Fruit fly (Drosophila melanogaster): ENCODE measurements around the gene msi.

The msi gene

DNA sequence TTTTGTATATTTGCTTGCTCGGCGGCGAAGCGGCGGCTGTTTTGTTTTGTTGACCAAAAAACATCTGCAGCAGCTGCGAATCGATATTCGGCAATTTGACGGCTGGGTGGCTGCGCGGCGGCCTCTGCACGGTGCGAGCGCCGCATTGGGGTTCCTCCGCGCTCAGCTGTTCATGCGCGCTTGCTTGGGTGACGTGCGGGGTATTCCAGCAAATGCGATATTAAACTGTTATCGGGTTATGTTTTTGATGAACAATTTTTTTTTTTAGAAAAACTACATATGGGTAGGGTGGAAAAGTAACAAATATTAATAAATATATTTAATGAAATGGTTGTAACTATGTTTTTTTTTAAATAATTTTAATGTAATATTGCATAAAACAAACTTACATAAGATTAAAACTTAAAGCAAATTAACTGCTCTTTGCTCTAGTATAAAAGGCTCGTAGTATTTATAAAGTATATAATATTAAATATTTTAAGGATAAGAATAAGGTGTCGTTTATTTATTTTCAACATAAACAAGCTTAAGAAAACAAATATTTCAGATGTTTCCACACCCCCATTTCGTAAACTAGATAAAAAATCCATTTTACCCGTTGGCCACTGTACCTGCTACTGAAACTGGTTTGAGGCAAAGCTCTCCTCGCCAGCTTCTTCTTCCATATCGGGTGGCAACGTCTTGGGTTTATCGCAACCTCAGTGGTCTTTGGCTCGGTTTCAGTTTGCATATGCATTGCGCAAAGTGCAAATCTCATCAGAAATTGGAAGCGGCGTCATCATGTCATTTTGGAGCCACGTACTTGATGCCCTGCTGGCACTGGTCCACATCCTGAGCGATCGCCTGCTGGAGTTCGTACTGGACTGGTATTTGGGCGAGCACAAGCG is 24.9 kb upstream of the msi start, which contains the start of the genes Gnpat and CG5112:
TSS of gene Gnpat (minus strand) at position 159 of the 887 bp plus-strand sequence.
TSS of gene CG5112 (plus strand) at position 683 of the 887 bp plus-strand sequence.
- TF ChIP-seq E2f2 (GFP tag; IDR thresholded peaks at IDR 0.05) (peak; percentile 44), CG2678 (tag; optimal IDR thresholded peaks at IDR 0.05) (peak; percentile 64), CG5180 (GFP tag; optimal IDR thresholded peaks at IDR 0.05) (no peak), CG3847 (GFP tag; IDR thresholded peaks at IDR 0.05) (peak; percentile 85), ewg (GFP tag; optimal IDR thresholded peaks at IDR 0.05) (peak; percentile 78), CG4707 (GFP tag; optimal IDR thresholded peaks at IDR 0.05) (no peak), CG18011 (GFP tag; optimal IDR thresholded peaks at IDR 0.05) (peak; percentile 42), CG9609 (GFP tag; optimal IDR thresholded peaks at IDR 0.05) (peak; percentile 70), CG12659 (GFP tag; optimal IDR thresholded peaks at IDR 0.05) (peak; percentile 66), nerfin-1 (tag; optimal IDR thresholded peaks at IDR 0.05) (peak; percentile 41), CG2889 (GFP tag; IDR thresholded peaks at IDR 0.05) (peak; percentile 73; the same call in 2 of the 3 replicates), CG17912 (GFP tag; optimal IDR thresholded peaks at IDR 0.05) (peak; percentile 20), CG32767 (GFP tag; IDR thresholded peaks at IDR 0.05) (peak; percentile 62; the same call in 1 of the 2 replicates), dm (GFP tag; optimal IDR thresholded peaks at IDR 0.05) (peak; percentile 36), CG3163 (GFP tag; optimal IDR thresholded peaks at IDR 0.05) (no peak), pfk (GFP tag; optimal IDR thresholded peaks at IDR 0.05) (peak; percentile 37), sc (optimal IDR thresholded peaks at IDR 0.05) (no peak), sc (GFP tag; optimal IDR thresholded peaks at IDR 0.05) (peak; percentile 0), Dad (GFP tag; optimal IDR thresholded peaks at IDR 0.05) (peak; percentile 67), CG11695 (GFP tag; IDR thresholded peaks at IDR 0.05) (peak; percentile 19; the same call in 1 of the 3 replicates), HmgZ (tag; optimal IDR thresholded peaks at IDR 0.05) (peak; percentile 46), cato (GFP tag; optimal IDR thresholded peaks at IDR 0.05; ENCODE audit: borderline replicate concordance) (no peak), odd (GFP tag; optimal IDR thresholded peaks at IDR 0.05) (peak; percentile 45), CG12744 (GFP tag; optimal IDR thresholded peaks at IDR 0.05) (peak; percentile 47), CG30431 (GFP tag; optimal IDR thresholded peaks at IDR 0.05) (peak; percentile 14), CG15514 (GFP tag; optimal IDR thresholded peaks at IDR 0.05) (peak; percentile 76), Fer2 (tag; optimal IDR thresholded peaks at IDR 0.05) (peak; percentile 27), CG7839 (tag; optimal IDR thresholded peaks at IDR 0.05) (peak; percentile 47), inv (GFP tag; IDR thresholded peaks at IDR 0.05; ENCODE audit: partially characterized antibody) (peak; percentile 62), Usf (GFP tag; optimal IDR thresholded peaks at IDR 0.05) (no peak), hbn (GFP tag; IDR thresholded peaks at IDR 0.05; ENCODE audit: partially characterized antibody) (peak; percentile 28; the same call in 1 of the 2 replicates), CG4424 (GFP tag; optimal IDR thresholded peaks at IDR 0.05) (peak; percentile 35), unc-4 (GFP tag; IDR thresholded peaks at IDR 0.05; ENCODE audit: partially characterized antibody) (peak; percentile 61), dati (GFP tag; IDR thresholded peaks at IDR 0.05) (no peak), knrl (GFP tag; IDR thresholded peaks at IDR 0.05; ENCODE audit: partially characterized antibody) (peak; percentile 71), ase (GFP tag; IDR thresholded peaks at IDR 0.05) (peak; percentile 78; the same call in 2 of the 3 replicates), E2f1 (GFP tag; IDR thresholded peaks at IDR 0.05) (peak; percentile 59), crc (GFP tag; optimal IDR thresholded peaks at IDR 0.05) (no peak), CG34224 (GFP tag; IDR thresholded peaks at IDR 0.05; ENCODE audit: partially characterized antibody) (peak; percentile 78), CG4854 (GFP tag; optimal IDR thresholded peaks at IDR 0.05) (no peak), Ada2b (GFP tag; IDR thresholded peaks at IDR 0.05) (peak; percentile 62), mam (GFP tag; optimal IDR thresholded peaks at IDR 0.05) (peak; percentile 36), CG30020 (tag; optimal IDR thresholded peaks at IDR 0.05) (peak; percentile 72), CG15479 (GFP tag; optimal IDR thresholded peaks at IDR 0.05) (no peak), dmrt11E (tag; optimal IDR thresholded peaks at IDR 0.05) (peak; percentile 58), CG10147 (GFP tag; optimal IDR thresholded peaks at IDR 0.05) (peak; percentile 39), pho (GFP tag; optimal IDR thresholded peaks at IDR 0.05) (peak; percentile 66), CG1792 (GFP tag; optimal IDR thresholded peaks at IDR 0.05) (peak; percentile 98)
